Fruit fly (Drosophila melanogaster): ENCODE results near the gene del.
A peak's percentile ranks its signal among the peaks of the same experiment; 100 is the strongest.

Gene del

dm6 chr2L:21168295-21169159 lies 20.2 kb upstream of the del start, which contains the start of the genes mAcon1, CG43345 and CG43346 (continued):
- TF ChIP-seq CG6254 (GFP tag; optimal IDR thresholded peaks at IDR 0.05) (peak; percentile 24), dpn (GFP tag; optimal IDR thresholded peaks at IDR 0.05) (peak; percentile 80 to 91), Ada2b (GFP tag; IDR thresholded peaks at IDR 0.05) (peak; percentile 33; the same call in 1 of the 2 replicates), tll (GFP tag; optimal IDR thresholded peaks at IDR 0.05) (peak; percentile 15 to 83), Atf-2 (GFP tag; optimal IDR thresholded peaks at IDR 0.05) (peak; percentile 84), unpg (GFP tag; optimal IDR thresholded peaks at IDR 0.05) (peak; percentile 64), Jarid2 (GFP tag; optimal IDR thresholded peaks at IDR 0.05) (no peak), Gug (GFP tag; IDR thresholded peaks at IDR 0.05) (peak; percentile 52; the same call in 3 of the 4 replicates), fru (optimal IDR thresholded peaks at IDR 0.05) (no peak), Oli (tag; optimal IDR thresholded peaks at IDR 0.05) (peak; percentile 75), ftz-f1 (GFP tag; optimal IDR thresholded peaks at IDR 0.05) (peak; percentile 53), pfk (GFP tag; optimal IDR thresholded peaks at IDR 0.05) (peak; percentile 6), klu (GFP tag; IDR thresholded peaks at IDR 0.05) (peak; percentile 96), gcm2 (GFP tag; optimal IDR thresholded peaks at IDR 0.05) (peak; percentile 52), CrebB (tag; optimal IDR thresholded peaks at IDR 0.05) (peak; percentile 58), MESR4 (GFP tag; optimal IDR thresholded peaks at IDR 0.05) (peak; percentile 27), CG13296 (GFP tag; optimal IDR thresholded peaks at IDR 0.05) (peak; percentile 82), grau (tag; optimal IDR thresholded peaks at IDR 0.05) (peak; percentile 83), CG17829 (tag; optimal IDR thresholded peaks at IDR 0.05) (peak; percentile 66), B-H2 (GFP tag; optimal IDR thresholded peaks at IDR 0.05) (peak; percentile 83), CG3281 (GFP tag; optimal IDR thresholded peaks at IDR 0.05) (peak; percentile 86), Usf (GFP tag; optimal IDR thresholded peaks at IDR 0.05) (peak; percentile 70), hbn (GFP tag; IDR thresholded peaks at IDR 0.05; ENCODE audit: partially characterized antibody) (no peak), NC2α (GFP tag; optimal IDR thresholded peaks at IDR 0.05) (peak; percentile 82), Nf-YA (GFP tag; IDR thresholded peaks at IDR 0.05) (no peak), CG17359 (tag; optimal IDR thresholded peaks at IDR 0.05) (no peak), Chrac-16 (GFP tag; optimal IDR thresholded peaks at IDR 0.05) (peak; percentile 85), grn (GFP tag; optimal IDR thresholded peaks at IDR 0.05) (no peak), CG3847 (GFP tag; IDR thresholded peaks at IDR 0.05) (peak; percentile 92), dimm (GFP tag; IDR thresholded peaks at IDR 0.05) (no peak), CG6654 (GFP tag; optimal IDR thresholded peaks at IDR 0.05) (peak; percentile 23), CG30403 (GFP tag; optimal IDR thresholded peaks at IDR 0.05) (peak; percentile 87), ab (GFP tag; optimal IDR thresholded peaks at IDR 0.05) (peak; percentile 61), nerfin-2 (GFP tag; IDR thresholded peaks at IDR 0.05; ENCODE audit: partially characterized antibody) (no peak), CG32772 (GFP tag; IDR thresholded peaks at IDR 0.05) (0 out of 2 replicates have a peak, but pooled peaks have one; percentile 33), emc (GFP tag; optimal IDR thresholded peaks at IDR 0.05) (peak; percentile 84), lilli (GFP tag; optimal IDR thresholded peaks at IDR 0.05) (peak; percentile 89), CG7839 (tag; optimal IDR thresholded peaks at IDR 0.05) (no peak), schlank (tag; optimal IDR thresholded peaks at IDR 0.05) (peak; percentile 76), Rx (GFP tag; IDR thresholded peaks at IDR 0.05) (0 out of 2 replicates have a peak, but pooled peaks have one; percentile 33), fu2 (GFP tag; optimal IDR thresholded peaks at IDR 0.05) (peak; percentile 90), CG9727 (GFP tag; optimal IDR thresholded peaks at IDR 0.05) (peak; percentile 79), Hr3 (GFP tag; optimal IDR thresholded peaks at IDR 0.05) (peak; percentile 76), Sry-δ (GFP tag; optimal IDR thresholded peaks at IDR 0.05) (peak; percentile 67), seq (GFP tag; IDR thresholded peaks at IDR 0.05) (peak; percentile 57; the same call in 1 of the 2 replicates), CG16779 (GFP tag; IDR thresholded peaks at IDR 0.05) (no peak), CG1602 (GFP tag; optimal IDR thresholded peaks at IDR 0.05) (peak; percentile 67), hth (optimal IDR thresholded peaks at IDR 0.05) (no peak), CG8478 (optimal IDR thresholded peaks at IDR 0.05) (no peak), CG8924 (tag; optimal IDR thresholded peaks at IDR 0.05) (no peak)
